Fruit fly (Drosophila melanogaster) whole organism, embryonic: ENCODE results near the gene RpS20.

Experiments used
- Ada2b ChIP-seq: fragments of 200-800 bp; sonication (Bioruptor generic); IDR thresholded peaks from 2 replicates; pipeline ENCODE4 v1.3.6; 2022; ENCODE audit warnings: missing biosample characterization, missing genetic modification characterization
- Antp ChIP-seq: fragments of 200-800 bp; sonication (Bioruptor generic); optimal IDR thresholded peaks from 3 replicates; lab custom pipeline; 2016; ENCODE audit warnings: missing biosample characterization, missing genetic modification characterization
- B-H2 ChIP-seq: fragments of 200-800 bp; sonication (Bioruptor generic); optimal IDR thresholded peaks from 2 replicates; lab custom pipeline; 2018; ENCODE audit warnings: missing biosample characterization, mild to moderate bottlenecking, missing genetic modification characterization
- CG10321 ChIP-seq: fragments of 200-800 bp; sonication (Bioruptor generic); IDR thresholded peaks from 2 replicates; pipeline ENCODE4 v1.3.6; 2022; ENCODE audit warnings: missing biosample characterization, missing genetic modification characterization
- CG10431 ChIP-seq: fragments of 200-800 bp; sonication (Bioruptor generic); optimal IDR thresholded peaks from 3 replicates; lab custom pipeline; 2018; ENCODE audit warnings: missing biosample characterization, mild to moderate bottlenecking, missing genetic modification characterization
- CG11560 ChIP-seq: fragments of 200-800 bp; sonication (Bioruptor generic); IDR thresholded peaks from 3 replicates; pipeline ENCODE4 v1.3.6; 2022; ENCODE audit warnings: missing biosample characterization, missing genetic modification characterization
- CG12769 ChIP-seq: fragments of 200-800 bp; sonication (Bioruptor generic); optimal IDR thresholded peaks from 2 replicates; lab custom pipeline; 2019; ENCODE audit warnings: missing biosample characterization, mild to moderate bottlenecking, missing genetic modification characterization, moderate library complexity
- CG13424 ChIP-seq: fragments of 200-800 bp; sonication (Bioruptor generic); optimal IDR thresholded peaks from 2 replicates; lab custom pipeline; 2019; ENCODE audit warnings: missing biosample characterization, mild to moderate bottlenecking, missing genetic modification characterization, moderate library complexity
- CG16863 ChIP-seq: fragments of 200-800 bp; sonication (Bioruptor generic); optimal IDR thresholded peaks from 3 replicates; lab custom pipeline; 2016; ENCODE audit warnings: missing biosample characterization, missing genetic modification characterization
- CG17186 ChIP-seq: fragments of 200-800 bp; sonication (Bioruptor generic); optimal IDR thresholded peaks from 3 replicates; lab custom pipeline; 2017; ENCODE audit warnings: missing biosample characterization, missing genetic modification reagents, missing genetic modification characterization
- CG1832 ChIP-seq: fragments of 200-800 bp; sonication (Bioruptor generic); optimal IDR thresholded peaks from 2 replicates; lab custom pipeline; 2017; ENCODE audit warnings: missing biosample characterization, mild to moderate bottlenecking, missing genetic modification characterization, inconsistent platforms
- CG2199 ChIP-seq: fragments of 200-800 bp; sonication (Bioruptor generic); IDR thresholded peaks from 3 replicates; pipeline ENCODE4 v1.3.6; 2022; ENCODE audit warnings: missing biosample characterization, missing genetic modification characterization
- CG2202 ChIP-seq: fragments of 200-800 bp; sonication (Bioruptor generic); optimal IDR thresholded peaks from 2 replicates; lab custom pipeline; 2018; ENCODE audit warnings: missing biosample characterization, mild to moderate bottlenecking, missing genetic modification characterization
- CG30431 ChIP-seq: fragments of 200-800 bp; sonication (Bioruptor generic); optimal IDR thresholded peaks from 2 replicates; lab custom pipeline; 2017; ENCODE audit warnings: missing biosample characterization, missing genetic modification characterization
- CG3995 ChIP-seq: fragments of 200-800 bp; sonication (Bioruptor generic); optimal IDR thresholded peaks from 3 replicates; lab custom pipeline; 2016; ENCODE audit warnings: missing biosample characterization, missing genetic modification characterization
- CG4730 ChIP-seq: fragments of 200-800 bp; sonication (Bioruptor generic); IDR thresholded peaks from 2 replicates; pipeline ENCODE4 v1.3.6; 2022; ENCODE audit warnings: missing biosample characterization, missing genetic modification characterization
- CG6175 ChIP-seq: fragments of 200-800 bp; sonication (Bioruptor generic); IDR thresholded peaks from 3 replicates; pipeline ENCODE4 v1.3.6; 2022; ENCODE audit warnings: missing biosample characterization, missing genetic modification characterization
- CG7786 ChIP-seq: fragments of 200-800 bp; sonication (Bioruptor generic); optimal IDR thresholded peaks from 2 replicates; lab custom pipeline; 2016; ENCODE audit warnings: missing biosample characterization, missing genetic modification characterization
- CG7928 ChIP-seq: fragments of 200-800 bp; sonication (Bioruptor generic); optimal IDR thresholded peaks from 2 replicates; lab custom pipeline; 2017; ENCODE audit warnings: missing biosample characterization, mild to moderate bottlenecking, missing genetic modification characterization
- CG8281 ChIP-seq: fragments of 200-800 bp; sonication (Bioruptor generic); optimal IDR thresholded peaks from 2 replicates; lab custom pipeline; 2018; ENCODE audit warnings: missing biosample characterization, mild to moderate bottlenecking, missing genetic modification characterization, moderate library complexity
- CG8765 ChIP-seq: fragments of 200-800 bp; sonication (Bioruptor generic); IDR thresholded peaks from 2 replicates; pipeline ENCODE4 v1.3.6; 2022; ENCODE audit warnings: missing biosample characterization, missing genetic modification characterization
- CG9609 ChIP-seq: fragments of 200-800 bp; sonication (Bioruptor generic); optimal IDR thresholded peaks from 3 replicates; lab custom pipeline; 2016; ENCODE audit warnings: missing biosample characterization, missing genetic modification characterization
- CG9876 ChIP-seq: fragments of 200-800 bp; sonication (Bioruptor generic); optimal IDR thresholded peaks from 2 replicates; lab custom pipeline; 2016; ENCODE audit warnings: missing biosample characterization, missing genetic modification characterization
- Camta ChIP-seq: fragments of 200-800 bp; sonication (Bioruptor generic); optimal IDR thresholded peaks from 2 replicates; lab custom pipeline; 2016; ENCODE audit warnings: missing biosample characterization, missing genetic modification characterization
- CkIIα-i1 ChIP-seq: fragments of 200-800 bp; sonication (Bioruptor generic); IDR thresholded peaks from 2 replicates; pipeline ENCODE4 v1.3.6; 2022; ENCODE audit warnings: missing biosample characterization, missing genetic modification characterization
- GATAe ChIP-seq: fragments of 200-800 bp; sonication (Bioruptor generic); conservative IDR thresholded peaks from 2 replicates; pipeline ENCODE4 v1.3.6; 2022; ENCODE audit warnings: missing biosample characterization, missing genetic modification characterization
- H2.0 ChIP-seq: fragments of 200-800 bp; sonication (Bioruptor generic); IDR thresholded peaks from 2 replicates; pipeline ENCODE4 v1.3.6; 2022; ENCODE audit warnings: missing biosample characterization, missing genetic modification characterization
- HLH3B ChIP-seq: fragments of 200-800 bp; sonication (Bioruptor generic); IDR thresholded peaks from 2 replicates; pipeline ENCODE4 v1.3.6; 2022; ENCODE audit warnings: missing biosample characterization, missing genetic modification characterization
- Hr3 ChIP-seq: fragments of 200-800 bp; sonication (Bioruptor generic); optimal IDR thresholded peaks from 3 replicates; lab custom pipeline; 2016; ENCODE audit warnings: missing biosample characterization, missing genetic modification characterization
- Hr39 ChIP-seq: fragments of >200 bp; optimal IDR thresholded peaks from 2 replicates; lab custom pipeline; 2017
- Meics ChIP-seq: fragments of 200-800 bp; sonication (Bioruptor generic); optimal IDR thresholded peaks from 2 replicates; lab custom pipeline; 2017; ENCODE audit warnings: missing biosample characterization, mild to moderate bottlenecking, missing genetic modification characterization
- NFAT ChIP-seq: fragments of 200-800 bp; sonication (Bioruptor generic); IDR thresholded peaks from 2 replicates; pipeline ENCODE4 v1.3.6; 2022; ENCODE audit warnings: missing biosample characterization, missing genetic modification characterization
- Optix ChIP-seq: fragments of 200-800 bp; sonication (Bioruptor generic); IDR thresholded peaks from 3 replicates; pipeline ENCODE4 v1.3.6; 2022; ENCODE audit warnings: missing biosample characterization, missing genetic modification characterization
- Sin3A ChIP-seq: fragments of >200 bp; optimal IDR thresholded peaks from 2 replicates; lab custom pipeline; 2018
- Sry-δ ChIP-seq: fragments of 200-800 bp; sonication (Bioruptor generic); optimal IDR thresholded peaks from 2 replicates; lab custom pipeline; 2016; ENCODE audit warnings: missing biosample characterization, missing genetic modification characterization
- Taf1 ChIP-seq: fragments of 200-800 bp; sonication (Bioruptor generic); IDR thresholded peaks from 2 replicates; pipeline ENCODE4 v1.3.6; 2022; ENCODE audit warnings: missing biosample characterization, missing genetic modification characterization
- ab ChIP-seq: fragments of 200-800 bp; sonication (Bioruptor generic); optimal IDR thresholded peaks from 2 replicates; lab custom pipeline; 2016; ENCODE audit warnings: missing biosample characterization, missing genetic modification characterization
- al ChIP-seq: fragments of 200-800 bp; sonication (Bioruptor generic); IDR thresholded peaks from 2 replicates; pipeline ENCODE4 v1.3.6; 2022; ENCODE audit warnings: missing biosample characterization, missing genetic modification characterization
- ap ChIP-seq: fragments of 200-800 bp; sonication (Bioruptor generic); IDR thresholded peaks from 2 replicates; pipeline ENCODE4 v1.3.6; 2022; ENCODE audit warnings: missing biosample characterization, missing genetic modification characterization
- ci ChIP-seq: fragments of 200-800 bp; sonication (Bioruptor generic); IDR thresholded peaks from 3 replicates; pipeline ENCODE4 v1.3.6; 2022; ENCODE audit warnings: missing biosample characterization, missing genetic modification characterization
- crc ChIP-seq: fragments of 200-800 bp; sonication (Bioruptor generic); optimal IDR thresholded peaks from 2 replicates; lab custom pipeline; 2016; ENCODE audit warnings: missing biosample characterization, missing genetic modification characterization
- dpn ChIP-seq, 2 experiments: fragments of 200-800 bp; sonication (Bioruptor generic); optimal IDR thresholded peaks; 3 replicates each; lab custom pipeline; 2016; ENCODE audit warnings: missing biosample characterization in 2 of 2, missing genetic modification characterization in 2 of 2
- ewg ChIP-seq: fragments of 200-800 bp; sonication (Bioruptor generic); optimal IDR thresholded peaks from 3 replicates; lab custom pipeline; 2017; ENCODE audit warnings: mild to moderate bottlenecking, missing biosample characterization, missing genetic modification reagents, missing genetic modification characterization
- gcm2 ChIP-seq: fragments of 200-800 bp; sonication (Bioruptor generic); optimal IDR thresholded peaks from 2 replicates; lab custom pipeline; 2016; ENCODE audit warnings: missing biosample characterization, missing genetic modification characterization
- gfzf ChIP-seq: fragments of 200-800 bp; sonication (Bioruptor generic); optimal IDR thresholded peaks from 2 replicates; lab custom pipeline; 2016; ENCODE audit warnings: missing biosample characterization, mild to moderate bottlenecking, missing genetic modification characterization, moderate library complexity
- gt ChIP-seq: fragments of 200-800 bp; sonication (Bioruptor generic); IDR thresholded peaks from 2 replicates; pipeline ENCODE4 v1.3.6; 2022; ENCODE audit warnings: missing biosample characterization, missing genetic modification characterization
- h ChIP-seq: fragments of >200 bp; optimal IDR thresholded peaks from 2 replicates; lab custom pipeline; 2017
- nerfin-2 ChIP-seq: fragments of 200-800 bp; sonication (Bioruptor generic); IDR thresholded peaks from 2 replicates; pipeline ENCODE4 v1.3.6; 2022; ENCODE audit warnings: missing biosample characterization, missing genetic modification characterization; ENCODE audit not compliant: partially characterized antibody
- p53 ChIP-seq: fragments of 200-800 bp; sonication (Bioruptor generic); optimal IDR thresholded peaks from 2 replicates; lab custom pipeline; 2016; ENCODE audit warnings: missing biosample characterization, missing genetic modification characterization
- repo ChIP-seq: fragments of 200-800 bp; sonication (Bioruptor generic); optimal IDR thresholded peaks from 2 replicates; lab custom pipeline; 2016; ENCODE audit warnings: missing biosample characterization, missing genetic modification characterization
- salm ChIP-seq: fragments of 200-800 bp; sonication (Bioruptor generic); optimal IDR thresholded peaks from 2 replicates; lab custom pipeline; 2018; ENCODE audit warnings: missing biosample characterization, mild to moderate bottlenecking, missing genetic modification characterization
- so ChIP-seq: fragments of 200-800 bp; sonication (Bioruptor generic); IDR thresholded peaks from 3 replicates; pipeline ENCODE4 v1.3.6; 2022; ENCODE audit warnings: missing biosample characterization, missing genetic modification characterization
- sug ChIP-seq: fragments of 200-800 bp; optimal IDR thresholded peaks from 2 replicates; lab custom pipeline; 2019; ENCODE audit warnings: missing biosample characterization, mild to moderate bottlenecking, missing genetic modification characterization, moderate library complexity
- tgo ChIP-seq: fragments of 200-800 bp; sonication (Bioruptor generic); IDR thresholded peaks from 3 replicates; pipeline ENCODE4 v1.3.6; 2022; ENCODE audit warnings: missing biosample characterization, missing genetic modification characterization
- ttk ChIP-seq: fragments of 200-800 bp; sonication (Bioruptor generic); IDR thresholded peaks from 2 replicates; pipeline ENCODE4 v2.1.2; 2022; ENCODE audit warnings: missing biosample characterization, missing genetic modification characterization

Gene RpS20

DNA sequence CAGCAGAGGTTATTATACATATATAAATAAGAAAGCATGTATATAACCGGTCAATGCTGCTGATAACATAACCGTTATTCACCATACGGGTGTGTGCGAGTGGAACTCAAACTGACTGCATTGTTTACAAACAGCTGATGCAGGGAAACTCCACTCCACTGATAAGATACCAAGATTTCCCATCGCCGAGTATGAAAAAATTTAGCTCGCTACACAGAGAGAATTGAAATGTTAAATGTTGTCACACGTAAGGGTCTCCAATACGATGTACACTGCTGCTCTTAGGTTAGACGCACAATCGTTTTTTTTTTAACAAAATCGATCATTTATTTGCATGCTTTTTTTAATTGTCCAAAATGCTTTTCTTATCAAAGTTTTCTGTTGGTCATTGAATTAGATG, 11.7 kb downstream of the RpS20 start (continued):
- no peak for TF ChIP-seq tgo (GFP tag; lab: Robert Waterston, UW)
- TF ChIP-seq CG7928 = no peak
- TF ChIP-seq CkIIα-i1 = no peak
- TF ChIP-seq CG7786 (GFP tag; lab: Kevin White, UChicago) = no peak
- no peak for TF ChIP-seq GATAe (GFP tag; lab: Robert Waterston, UW)
- TF ChIP-seq CG11560 (tag; lab: Robert Waterston, UW) = no peak
- TF ChIP-seq crc = no peak
- TF ChIP-seq Sry-δ (GFP tag; lab: Kevin White, UChicago) = no peak
- TF ChIP-seq Sin3A (lab: Kevin White, UChicago) = no peak
- TF ChIP-seq CG3995 (GFP tag; lab: Kevin White, UChicago) = no peak
- no peak for TF ChIP-seq al (GFP tag; lab: Robert Waterston, UW)
- TF ChIP-seq CG9609 (GFP tag; lab: Kevin White, UChicago) = peak; percentile 20
- no peak for TF ChIP-seq repo (GFP tag; lab: Kevin White, UChicago)
- no peak for TF ChIP-seq gt
- no peak for TF ChIP-seq ap (GFP tag; lab: Robert Waterston, UW)
- no peak for TF ChIP-seq Meics (GFP tag; lab: Kevin White, UChicago)
- no peak for TF ChIP-seq CG2202 (tag; lab: Kevin White, UChicago)
- TF ChIP-seq CG8281 = no peak
- TF ChIP-seq p53 (GFP tag; lab: Kevin White, UChicago) = no peak
- TF ChIP-seq ttk = no peak
- no peak for TF ChIP-seq Optix (GFP tag; lab: Robert Waterston, UW)
- no peak for TF ChIP-seq CG17186 (GFP tag; lab: Kevin White, UChicago)
- TF ChIP-seq Taf1 (GFP tag; lab: Robert Waterston, UW) = no peak
- no peak for TF ChIP-seq CG10431
- TF ChIP-seq ewg (GFP tag; lab: Kevin White, UChicago) = no peak
- no peak for TF ChIP-seq NFAT
- no peak for TF ChIP-seq CG9876 (GFP tag; lab: Kevin White, UChicago)
- no peak for TF ChIP-seq so
- no peak for TF ChIP-seq h (lab: Kevin White, UChicago)
- TF ChIP-seq HLH3B (GFP tag; lab: Robert Waterston, UW) = no peak
- TF ChIP-seq Ada2b (GFP tag; lab: Robert Waterston, UW) = 0 out of 2 replicates have a peak, but pooled peaks have one; percentile 12
- TF ChIP-seq salm (tag; lab: Kevin White, UChicago) = no peak
- no peak for TF ChIP-seq Antp (GFP tag; lab: Kevin White, UChicago)
- no peak for TF ChIP-seq nerfin-2 (GFP tag; lab: Robert Waterston, UW)
- no peak for TF ChIP-seq dpn (GFP tag; optimal IDR thresholded peaks at IDR 0.05; lab: Kevin White, UChicago)
- TF ChIP-seq CG8765 (GFP tag; lab: Robert Waterston, UW) = no peak
- no peak for TF ChIP-seq CG30431 (GFP tag; lab: Kevin White, UChicago)
- TF ChIP-seq CG10321 (GFP tag; lab: Robert Waterston, UW) = no peak
- TF ChIP-seq ab (GFP tag; lab: Kevin White, UChicago) = no peak
- TF ChIP-seq CG16863 (GFP tag; lab: Kevin White, UChicago) = no peak
- TF ChIP-seq CG13424 (tag; lab: Kevin White, UChicago) = peak; percentile 21
- no peak for TF ChIP-seq CG1832
- no peak; the same call in 1 of the 2 replicates for TF ChIP-seq H2.0 (GFP tag; lab: Robert Waterston, UW)
- TF ChIP-seq Camta (GFP tag; lab: Kevin White, UChicago) = no peak
- no peak for TF ChIP-seq CG6175 (GFP tag; lab: Robert Waterston, UW)
- TF ChIP-seq CG4730 = no peak
- TF ChIP-seq CG2199 (GFP tag; lab: Robert Waterston, UW) = 0 out of 3 replicates have a peak, but pooled peaks have one; percentile 15
- TF ChIP-seq CG12769 (tag; lab: Kevin White, UChicago) = no peak
- no peak for TF ChIP-seq Hr3 (GFP tag; lab: Kevin White, UChicago)
- peak; percentile 62; the same call in 1 of the 3 replicates for TF ChIP-seq ci (GFP tag; lab: Robert Waterston, UW)
- no peak for TF ChIP-seq Hr39 (lab: Kevin White, UChicago)
- no peak for TF ChIP-seq gcm2 (GFP tag; lab: Kevin White, UChicago)
- TF ChIP-seq gfzf = no peak
- TF ChIP-seq sug (tag; lab: Kevin White, UChicago) = no peak
- no peak for TF ChIP-seq B-H2 (GFP tag; lab: Kevin White, UChicago)
